Worm (Caenorhabditis elegans): Measurements from ENCODE around the gene T19H12.12.

Gene T19H12.12

DNA sequence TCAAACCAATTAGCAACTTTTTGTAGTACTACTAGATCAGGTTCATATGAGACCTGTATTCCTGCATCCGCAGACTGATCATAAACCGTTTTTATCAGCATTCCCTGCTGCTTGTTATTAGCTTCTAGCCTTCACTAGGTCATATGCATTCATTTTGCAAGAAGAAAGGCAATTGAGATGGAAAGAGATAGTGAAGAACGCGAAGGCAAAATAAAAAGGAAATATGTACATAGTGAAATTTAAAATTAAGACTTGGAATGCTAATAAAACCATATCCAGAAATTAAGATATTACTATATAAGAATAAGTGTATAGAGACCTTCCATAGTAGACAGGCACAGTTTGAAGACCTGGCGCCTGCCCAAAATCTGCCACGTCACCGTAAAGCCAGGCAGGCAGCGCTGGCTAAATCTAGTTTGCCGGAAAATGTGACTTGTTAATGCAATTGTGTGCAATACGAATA, 36.1 kb downstream of the T19H12.12 start, which contains the start of the genes C02E7.8 and srh-23:
C02E7.8 (minus strand) TSS at position 101 of the 463 bp plus-strand sequence.
srh-23 (plus strand) TSS at position 413 of the 463 bp plus-strand sequence.
- no peak for TF ChIP-seq ceh-82 (tag; optimal IDR thresholded peaks at IDR 0.05)
- no peak for TF ChIP-seq ZK546.5 (tag; optimal IDR thresholded peaks at IDR 0.05)
- TF ChIP-seq C34F6.9 (tag; optimal IDR thresholded peaks at IDR 0.05) = no peak
- TF ChIP-seq egl-27 (tag; optimal IDR thresholded peaks at IDR 0.05) = no peak
- TF ChIP-seq unc-39 (tag; optimal IDR thresholded peaks at IDR 0.05) = no peak
- no peak for TF ChIP-seq nhr-77 (tag; optimal IDR thresholded peaks at IDR 0.05)
- no peak for TF ChIP-seq peb-1 (tag; optimal IDR thresholded peaks at IDR 0.05)
- no peak for TF ChIP-seq lin-11 (tag; optimal IDR thresholded peaks at IDR 0.05)
- no peak for TF ChIP-seq crh-2 (tag; optimal IDR thresholded peaks at IDR 0.05)
- TF ChIP-seq Y55F3AM.14 (GFP tag; optimal IDR thresholded peaks at IDR 0.05) = no peak
- no peak for TF ChIP-seq ama-1 (optimal IDR thresholded peaks at IDR 0.05)

ce11 chrV:4922024-4922423, 37.4 kb downstream of the T19H12.12 start, which contains the start of gene srh-22:
Gene srh-22, plus strand, starts transcription at chrV:4922324.
- no peak for TF ChIP-seq R02D3.7 (tag; optimal IDR thresholded peaks at IDR 0.05)
- TF ChIP-seq lin-13 (GFP tag; optimal IDR thresholded peaks at IDR 0.05) = no peak
- no peak for TF ChIP-seq fos-1 (tag; optimal IDR thresholded peaks at IDR 0.05)
- TF ChIP-seq lsy-2 (tag; optimal IDR thresholded peaks at IDR 0.05) = no peak

DNA sequence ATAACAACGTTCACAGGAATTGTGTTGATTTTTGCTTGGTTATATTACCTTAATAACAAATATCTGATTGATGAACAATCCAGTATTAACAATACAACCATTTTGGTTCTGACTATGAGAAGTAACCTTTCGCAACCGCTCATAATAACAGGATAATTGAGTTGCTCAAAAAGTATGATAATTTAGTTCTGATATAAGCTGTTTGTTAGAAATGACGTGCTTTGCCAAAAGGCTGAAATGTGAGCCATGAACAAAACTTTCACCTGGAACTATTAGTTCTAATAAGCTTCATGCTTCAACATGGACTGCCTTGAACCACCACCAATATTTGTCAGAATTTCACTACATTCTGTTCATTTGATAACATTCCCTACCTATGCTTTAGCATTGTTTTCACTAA, 40.0 kb downstream of the T19H12.12 start, which contains the start of gene srh-20:
srh-20 (plus strand) TSS at position 301 of the 400 bp plus-strand sequence.
- TF ChIP-seq mbf-1 (tag; optimal IDR thresholded peaks at IDR 0.05) (no peak), unc-62 (GFP tag; optimal IDR thresholded peaks at IDR 0.05) (no peak), Y55F3AM.14 (GFP tag; optimal IDR thresholded peaks at IDR 0.05) (no peak), aly-2 (tag; optimal IDR thresholded peaks at IDR 0.05) (no peak), nhr-21 (tag; optimal IDR thresholded peaks at IDR 0.05) (no peak), ceh-82 (tag; optimal IDR thresholded peaks at IDR 0.05) (no peak), elt-3 (tag; optimal IDR thresholded peaks at IDR 0.05) (no peak), nhr-129 (tag; optimal IDR thresholded peaks at IDR 0.05) (no peak), sma-3 (GFP tag; optimal IDR thresholded peaks at IDR 0.05) (no peak)

ce11 chrV:4926371-4926770, 41.8 kb downstream of the T19H12.12 start, which contains the start of gene srh-21:
Gene srh-21, plus strand, starts transcription at chrV:4926671.
- no peak for TF ChIP-seq snpc-4 (tag; optimal IDR thresholded peaks at IDR 0.05)
- TF ChIP-seq dmd-4 (tag; optimal IDR thresholded peaks at IDR 0.05) = no peak

ce11 chrV:4929842-4930241, 45.3 kb downstream of the T19H12.12 start, which contains the start of gene str-205:
Gene str-205, minus strand, starts transcription at chrV:4929942.
- TF ChIP-seq unc-39 (tag; optimal IDR thresholded peaks at IDR 0.05) (no peak), ztf-1 (GFP tag; conservative IDR thresholded peaks at IDR 0.05) (no peak), mbf-1 (tag; optimal IDR thresholded peaks at IDR 0.05) (no peak), snpc-4 (tag; optimal IDR thresholded peaks at IDR 0.05) (no peak), ceh-16 (tag; optimal IDR thresholded peaks at IDR 0.05) (no peak), gmeb-1 (tag; optimal IDR thresholded peaks at IDR 0.05) (no peak), blmp-1 (tag; optimal IDR thresholded peaks at IDR 0.05; ENCODE audit: insufficient read depth) (no peak), lin-13 (GFP tag; optimal IDR thresholded peaks at IDR 0.05) (no peak), Y55F3AM.14 (GFP tag; optimal IDR thresholded peaks at IDR 0.05) (no peak), dmd-4 (tag; optimal IDR thresholded peaks at IDR 0.05) (no peak), F13H6.1 (tag; optimal IDR thresholded peaks at IDR 0.05) (no peak), alr-1 (tag; optimal IDR thresholded peaks at IDR 0.05) (no peak), aly-2 (tag; optimal IDR thresholded peaks at IDR 0.05) (no peak), lsy-2 (tag; optimal IDR thresholded peaks at IDR 0.05) (no peak)

DNA sequence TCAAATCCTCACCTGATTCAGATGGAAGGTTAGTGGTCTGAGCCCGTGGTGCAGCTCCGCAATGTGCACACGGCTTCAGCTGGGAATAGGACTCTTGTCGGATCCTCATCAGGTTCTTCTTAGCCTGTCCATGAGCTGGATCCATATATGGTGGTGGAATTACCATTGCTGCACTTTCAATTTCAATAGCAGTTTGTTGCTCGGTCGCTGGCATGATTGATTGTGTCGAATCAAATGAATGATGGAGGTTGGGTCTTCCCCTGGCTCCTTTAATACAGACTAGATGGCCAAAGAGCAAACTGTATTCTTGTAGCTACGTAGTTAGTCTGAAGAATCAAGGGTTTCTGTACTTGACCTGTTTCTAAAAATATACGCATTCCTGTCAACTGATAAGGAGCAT, 48.2 kb downstream of the T19H12.12 start, which contains the start of gene C02E7.10:
C02E7.10 (minus strand) TSS at position 232 of the 400 bp plus-strand sequence.
- TF ChIP-seq ceh-82 (tag; optimal IDR thresholded peaks at IDR 0.05) = no peak
- TF ChIP-seq nhr-12 (tag; optimal IDR thresholded peaks at IDR 0.05) = no peak
- no peak for TF ChIP-seq nhr-21 (tag; optimal IDR thresholded peaks at IDR 0.05)
- no peak for TF ChIP-seq C34F6.9 (tag; optimal IDR thresholded peaks at IDR 0.05)
- TF ChIP-seq ztf-4 (tag; optimal IDR thresholded peaks at IDR 0.05) = no peak
- no peak for TF ChIP-seq aly-2 (tag; optimal IDR thresholded peaks at IDR 0.05)
- TF ChIP-seq unc-62 (GFP tag; optimal IDR thresholded peaks at IDR 0.05) = no peak
- TF ChIP-seq nhr-23 (tag; optimal IDR thresholded peaks at IDR 0.05) = no peak
- no peak for TF ChIP-seq crh-2 (tag; optimal IDR thresholded peaks at IDR 0.05)
- TF ChIP-seq blmp-1 (tag; optimal IDR thresholded peaks at IDR 0.05; ENCODE audit: insufficient read depth) = no peak
- no peak for TF ChIP-seq mab-5 (tag; optimal IDR thresholded peaks at IDR 0.05)
- TF ChIP-seq mdl-1 (tag; optimal IDR thresholded peaks at IDR 0.05) = no peak
- TF ChIP-seq skn-1 (tag; optimal IDR thresholded peaks at IDR 0.05) = no peak
- no peak for TF ChIP-seq elt-3 (tag; optimal IDR thresholded peaks at IDR 0.05)
- TF ChIP-seq peb-1 (tag; optimal IDR thresholded peaks at IDR 0.05) = no peak
- no peak for TF ChIP-seq nhr-11 (tag; optimal IDR thresholded peaks at IDR 0.05)
- no peak for TF ChIP-seq sma-3 (GFP tag; optimal IDR thresholded peaks at IDR 0.05)
- TF ChIP-seq sem-4 (tag; optimal IDR thresholded peaks at IDR 0.05) = no peak
- TF ChIP-seq ama-1 (optimal IDR thresholded peaks at IDR 0.05) = no peak
